In genomic region chr3R:18310766-18311367, dm6 we compare ENCODE assay signal across 4 fruit fly cellular contexts.
TF ChIP-seq lines count a peak whose summit lies in the region.

No protein-coding gene starts in this region.

- TF ChIP-seq CTCF in whole organism, embryonic (GFP tag; optimal IDR thresholded peaks at IDR 0.05; lab: Kevin White, UChicago), result no peak

TF ChIP-seq in whole organism, embryonic, 481 proteins besides CTCF, POLR2A, EP300 and RAD21 (continues in another document):
- TF ChIP-seq CG7987 (GFP tag; optimal IDR thresholded peaks at IDR 0.05; lab: Kevin White, UChicago) (no peak), exex (tag; optimal IDR thresholded peaks at IDR 0.05; lab: Kevin White, UChicago) (no peak), nau (GFP tag; optimal IDR thresholded peaks at IDR 0.05; lab: Kevin White, UChicago) (no peak), MBD-R2 (GFP tag; IDR thresholded peaks at IDR 0.05; lab: Robert Waterston, UW) (no peak; the same call in 1 of the 2 replicates), lilli (GFP tag; optimal IDR thresholded peaks at IDR 0.05; lab: Kevin White, UChicago) (peak; percentile 2), Ets97D (GFP tag; optimal IDR thresholded peaks at IDR 0.05; lab: Kevin White, UChicago) (no peak), H15 (GFP tag; IDR thresholded peaks at IDR 0.05; lab: Robert Waterston, UW) (no peak), CG11696 (GFP tag; IDR thresholded peaks at IDR 0.05; lab: Robert Waterston, UW) (0 out of 2 replicates have a peak, but pooled peaks have one; percentile 28), CG13775 (GFP tag; optimal IDR thresholded peaks at IDR 0.05; lab: Kevin White, UChicago) (peak; percentile 49), otp (GFP tag; IDR thresholded peaks at IDR 0.05; lab: Robert Waterston, UW) (0 out of 3 replicates have a peak, but pooled peaks have one; percentile 41), ham (GFP tag; IDR thresholded peaks at IDR 0.05; lab: Robert Waterston, UW) (no peak), CG14441 (GFP tag; IDR thresholded peaks at IDR 0.05; lab: Robert Waterston, UW) (peak; percentile 32), Bteb2 (GFP tag; optimal IDR thresholded peaks at IDR 0.05; lab: Kevin White, UChicago) (no peak), bcd (GFP tag; optimal IDR thresholded peaks at IDR 0.05; lab: Kevin White, UChicago) (peak; percentile 23), dati (GFP tag; IDR thresholded peaks at IDR 0.05; lab: Robert Waterston, UW) (no peak), CG8290 (GFP tag; optimal IDR thresholded peaks at IDR 0.05; lab: Kevin White, UChicago) (no peak), CG8290 (tag; optimal IDR thresholded peaks at IDR 0.05; lab: Kevin White, UChicago) (peak in 1 of 2 experiments; percentile 6), CG12769 (tag; optimal IDR thresholded peaks at IDR 0.05; lab: Kevin White, UChicago) (peak; percentile 95), sc (optimal IDR thresholded peaks at IDR 0.05; lab: Kevin White, UChicago) (no peak), sc (GFP tag; optimal IDR thresholded peaks at IDR 0.05; lab: Kevin White, UChicago) (no peak), nom (GFP tag; optimal IDR thresholded peaks at IDR 0.05; lab: Kevin White, UChicago) (no peak), dm (GFP tag; optimal IDR thresholded peaks at IDR 0.05; lab: Kevin White, UChicago) (no peak), crol (GFP tag; IDR thresholded peaks at IDR 0.05; lab: Robert Waterston, UW) (peak; percentile 67)

TF ChIP-seq in whole organism, prepupa, 60 proteins besides CTCF, POLR2A, EP300 and RAD21 (continues in another document):
- peak; percentile 8 for TF ChIP-seq Smox (GFP tag; optimal IDR thresholded peaks at IDR 0.05; lab: Kevin White, UChicago)
- TF ChIP-seq CG32006 (GFP tag; optimal IDR thresholded peaks at IDR 0.05; lab: Kevin White, UChicago), result peak; percentile 70
- TF ChIP-seq CG4318 (GFP tag; optimal IDR thresholded peaks at IDR 0.05; lab: Kevin White, UChicago), result peak; percentile 44
- TF ChIP-seq svp (GFP tag; lab: Kevin White, UChicago), result no peak
- TF ChIP-seq Sox14 (GFP tag; optimal IDR thresholded peaks at IDR 0.05; lab: Kevin White, UChicago), result peak; percentile 36
- TF ChIP-seq Eip75B (GFP tag; optimal IDR thresholded peaks at IDR 0.05; lab: Kevin White, UChicago), result peak; percentile 2
- TF ChIP-seq CG6854 (GFP tag; optimal IDR thresholded peaks at IDR 0.05; lab: Kevin White, UChicago), result no peak
- no peak for TF ChIP-seq fkh (GFP tag; optimal IDR thresholded peaks at IDR 0.05; lab: Kevin White, UChicago)
- TF ChIP-seq Ets96B (tag; optimal IDR thresholded peaks at IDR 0.05; lab: Kevin White, UChicago), result peak; percentile 54
- no peak for TF ChIP-seq CG31627 (GFP tag; optimal IDR thresholded peaks at IDR 0.05; lab: Kevin White, UChicago)
- TF ChIP-seq acj6 (GFP tag; optimal IDR thresholded peaks at IDR 0.05; lab: Kevin White, UChicago), result peak; percentile 23
- peak in 1 of 2 experiments; percentile 27 for TF ChIP-seq ss (GFP tag; optimal IDR thresholded peaks at IDR 0.05; lab: Kevin White, UChicago)
- TF ChIP-seq CG15336 (GFP tag; IDR thresholded peaks at IDR 0.05; lab: Robert Waterston, UW), result no peak
- TF ChIP-seq OdsH (GFP tag; optimal IDR thresholded peaks at IDR 0.05; lab: Kevin White, UChicago), result peak; percentile 27
- TF ChIP-seq eg (GFP tag; IDR thresholded peaks at IDR 0.05; lab: Robert Waterston, UW), result peak; percentile 47; the same call in 2 of the 3 replicates
- peak; percentile 5 for TF ChIP-seq Sox102F (GFP tag; optimal IDR thresholded peaks at IDR 0.05; lab: Kevin White, UChicago)
- TF ChIP-seq CG6276 (GFP tag; optimal IDR thresholded peaks at IDR 0.05; lab: Kevin White, UChicago), result peak; percentile 13
- TF ChIP-seq topi (GFP tag; optimal IDR thresholded peaks at IDR 0.05; lab: Kevin White, UChicago), result no peak
- peak; percentile 58 for TF ChIP-seq CG10631 (GFP tag; optimal IDR thresholded peaks at IDR 0.05; lab: Kevin White, UChicago)
- peak; percentile 54 for TF ChIP-seq CG34406 (GFP tag; optimal IDR thresholded peaks at IDR 0.05; lab: Kevin White, UChicago)
- no peak for TF ChIP-seq dac (GFP tag; optimal IDR thresholded peaks at IDR 0.05; lab: Kevin White, UChicago)
- peak; percentile 26 for TF ChIP-seq Eip78C (GFP tag; lab: Kevin White, UChicago)
- peak; percentile 5 for TF ChIP-seq spab (GFP tag; optimal IDR thresholded peaks at IDR 0.05; lab: Kevin White, UChicago)
- TF ChIP-seq CG1621 (tag; optimal IDR thresholded peaks at IDR 0.05; lab: Kevin White, UChicago), result peak; percentile 12

TF ChIP-seq in whole organism, pupa, 21 proteins besides CTCF, POLR2A, EP300 and RAD21:
- TF ChIP-seq CG15710 (tag; optimal IDR thresholded peaks at IDR 0.05; lab: Kevin White, UChicago) (peak; percentile 66), CG32121 (GFP tag; IDR thresholded peaks at IDR 0.05; lab: Robert Waterston, UW) (0 out of 2 replicates have a peak, but pooled peaks have one; percentile 15), EcR (GFP tag; optimal IDR thresholded peaks at IDR 0.05; lab: Kevin White, UChicago) (peak; percentile 28), CG4496 (GFP tag; IDR thresholded peaks at IDR 0.05; lab: Robert Waterston, UW) (peak; percentile 59; the same call in 2 of the 3 replicates), D1 (tag; optimal IDR thresholded peaks at IDR 0.05; lab: Kevin White, UChicago) (peak; percentile 33), CG9948 (tag; optimal IDR thresholded peaks at IDR 0.05; lab: Kevin White, UChicago) (peak; percentile 64), CG12605 (GFP tag; IDR thresholded peaks at IDR 0.05; lab: Robert Waterston, UW) (0 out of 2 replicates have a peak, but pooled peaks have one; percentile 11), CG13204 (GFP tag; optimal IDR thresholded peaks at IDR 0.05; lab: Kevin White, UChicago) (peak; percentile 32), Ets98B (GFP tag; IDR thresholded peaks at IDR 0.05; lab: Robert Waterston, UW) (peak; percentile 50), rn (GFP tag; IDR thresholded peaks at IDR 0.05; lab: Robert Waterston, UW) (no peak), CG17806 (tag; optimal IDR thresholded peaks at IDR 0.05; lab: Kevin White, UChicago) (peak; percentile 2), CG8159 (tag; optimal IDR thresholded peaks at IDR 0.05; lab: Kevin White, UChicago) (peak; percentile 76), CG34367 (tag; optimal IDR thresholded peaks at IDR 0.05; lab: Kevin White, UChicago) (no peak), fd96Ca (GFP tag; IDR thresholded peaks at IDR 0.05; lab: Robert Waterston, UW) (peak; percentile 57; the same call in 1 of the 3 replicates), CG14655 (GFP tag; optimal IDR thresholded peaks at IDR 0.05; lab: Kevin White, UChicago) (no peak)

TF ChIP-seq in whole organism, wandering third instar larva, 38 proteins besides CTCF, POLR2A, EP300 and RAD21:
- TF ChIP-seq Rel (GFP tag; optimal IDR thresholded peaks at IDR 0.05; lab: Kevin White, UChicago) (no peak), Rel (tag; optimal IDR thresholded peaks at IDR 0.05; lab: Kevin White, UChicago) (peak; percentile 24), fru (GFP tag; optimal IDR thresholded peaks at IDR 0.05; lab: Kevin White, UChicago) (peak; percentile 0), psq (GFP tag; optimal IDR thresholded peaks at IDR 0.05; lab: Kevin White, UChicago) (peak; percentile 41), HLH106 (tag; optimal IDR thresholded peaks at IDR 0.05; lab: Kevin White, UChicago) (peak; percentile 68), Dif (GFP tag; optimal IDR thresholded peaks at IDR 0.05; lab: Kevin White, UChicago; ENCODE audit: partially characterized antibody) (peak; percentile 63), Sp1 (GFP tag; optimal IDR thresholded peaks at IDR 0.05; lab: Kevin White, UChicago) (no peak), brk (GFP tag; optimal IDR thresholded peaks at IDR 0.05; lab: Kevin White, UChicago) (no peak), dl (GFP tag; optimal IDR thresholded peaks at IDR 0.05; lab: Kevin White, UChicago; ENCODE audit: insufficient read depth in 1 of 2, partially characterized antibody in 2 of 2) (peak in 1 of 2 experiments; percentile 23), br (GFP tag; optimal IDR thresholded peaks at IDR 0.05; lab: Kevin White, UChicago) (peak; percentile 9)
TF ChIP-seq in whole organism, wandering third instar larva: peak in this region for 7.

Comparison
In these comparisons a context has a peak if more than half of its experiments do, and no peak if none do; other contexts are left out.
1. Of the 7 proteins assayed by ChIP-seq in both whole organism, embryonic and whole organism, prepupa: peak only in whole organism, embryonic: Blimp-1; only in whole organism, prepupa: Sox102F; in both: none; in neither: 5.